Worm (Caenorhabditis elegans): ENCODE measurements around the gene sra-39.

sra-39 gene

ce11 chrX:13940287-13940686 is 37.1 kb upstream of the sra-39 start (continued):
- TF ChIP-seq C04F5.9 (tag; optimal IDR thresholded peaks at IDR 0.05) = no peak
- no peak for TF ChIP-seq ama-1 (optimal IDR thresholded peaks at IDR 0.05)
- no peak for TF ChIP-seq nhr-47 (tag; optimal IDR thresholded peaks at IDR 0.05)
- peak; percentile 81 for TF ChIP-seq nhr-85 (tag)
- TF ChIP-seq rnt-1 (tag; optimal IDR thresholded peaks at IDR 0.05) = no peak
- TF ChIP-seq ceh-8 (GFP tag; optimal IDR thresholded peaks at IDR 0.05) = no peak
- TF ChIP-seq xbp-1 (tag; optimal IDR thresholded peaks at IDR 0.05) = no peak
- no peak for TF ChIP-seq unc-130 (tag; optimal IDR thresholded peaks at IDR 0.05)
- TF ChIP-seq ceh-88 (GFP tag; IDR thresholded peaks at IDR 0.05) = no peak
- no peak for TF ChIP-seq ztf-11 (tag; optimal IDR thresholded peaks at IDR 0.05)
- TF ChIP-seq ceh-90 (tag; optimal IDR thresholded peaks at IDR 0.05) = no peak
- TF ChIP-seq sptf-1 (tag; optimal IDR thresholded peaks at IDR 0.05) = no peak
- TF ChIP-seq mef-2 (tag; optimal IDR thresholded peaks at IDR 0.05) = no peak
- no peak for TF ChIP-seq mab-9 (GFP tag; IDR thresholded peaks at IDR 0.05)
- no peak for TF ChIP-seq dpl-1 (GFP tag; optimal IDR thresholded peaks at IDR 0.05)
- no peak for TF ChIP-seq unc-30 (tag; optimal IDR thresholded peaks at IDR 0.05)
- TF ChIP-seq unc-86 (tag; optimal IDR thresholded peaks at IDR 0.05) = no peak
- TF ChIP-seq nhr-237 (tag; optimal IDR thresholded peaks at IDR 0.05) = no peak
- TF ChIP-seq fkh-8 (tag; optimal IDR thresholded peaks at IDR 0.05) = no peak
- no peak for TF ChIP-seq dsc-1 (tag; optimal IDR thresholded peaks at IDR 0.05)
- TF ChIP-seq isw-1 (GFP tag; IDR thresholded peaks at IDR 0.05) = no peak
- TF ChIP-seq lin-13 (GFP tag; optimal IDR thresholded peaks at IDR 0.05) = no peak
- no peak for TF ChIP-seq sox-4 (tag; optimal IDR thresholded peaks at IDR 0.05)
- no peak for TF ChIP-seq hpl-2 (GFP tag; optimal IDR thresholded peaks at IDR 0.05)
- TF ChIP-seq sup-37 (GFP tag; optimal IDR thresholded peaks at IDR 0.05) = no peak
- TF ChIP-seq snpc-4 (tag; optimal IDR thresholded peaks at IDR 0.05) = no peak
- TF ChIP-seq snu-23 (GFP tag; optimal IDR thresholded peaks at IDR 0.05) = peak; percentile 10
- peak; percentile 24 for TF ChIP-seq nhr-20 (tag; optimal IDR thresholded peaks at IDR 0.05)
- no peak for TF ChIP-seq hlh-4 (tag; optimal IDR thresholded peaks at IDR 0.05)
- no peak for TF ChIP-seq ceh-63 (GFP tag; optimal IDR thresholded peaks at IDR 0.05)
- no peak for TF ChIP-seq ceh-82 (tag; optimal IDR thresholded peaks at IDR 0.05)
- no peak for TF ChIP-seq irx-1 (tag; optimal IDR thresholded peaks at IDR 0.05)
- TF ChIP-seq tlp-1 (tag; optimal IDR thresholded peaks at IDR 0.05) = no peak
- TF ChIP-seq pax-3 (tag; optimal IDR thresholded peaks at IDR 0.05) = no peak
- no peak for TF ChIP-seq vab-15 (tag; optimal IDR thresholded peaks at IDR 0.05)
- no peak for TF ChIP-seq unc-98 (GFP tag; IDR thresholded peaks at IDR 0.05)
- TF ChIP-seq zip-4 (GFP tag; optimal IDR thresholded peaks at IDR 0.05) = no peak
- TF ChIP-seq skn-1 (tag; optimal IDR thresholded peaks at IDR 0.05) = no peak
- TF ChIP-seq pqm-1 (tag; optimal IDR thresholded peaks at IDR 0.05) = no peak
- no peak for TF ChIP-seq nhr-84 (tag; optimal IDR thresholded peaks at IDR 0.05)
- TF ChIP-seq efl-3 (GFP tag; optimal IDR thresholded peaks at IDR 0.05) = no peak
- TF ChIP-seq nhr-90 (tag; optimal IDR thresholded peaks at IDR 0.05; ENCODE audit: poor library complexity) = peak; percentile 13
- no peak for TF ChIP-seq lir-3 (tag; optimal IDR thresholded peaks at IDR 0.05; ENCODE audit: poor library complexity)
- no peak for TF ChIP-seq nhr-11 (tag; optimal IDR thresholded peaks at IDR 0.05)
- no peak for TF ChIP-seq zag-1 (tag; optimal IDR thresholded peaks at IDR 0.05)
- peak in 2 of 6 experiments; percentile 35 to 40 for TF ChIP-seq elt-3 (tag; optimal IDR thresholded peaks at IDR 0.05)
- TF ChIP-seq grh-1 (GFP tag; IDR thresholded peaks at IDR 0.05) = no peak
- TF ChIP-seq ets-5 (GFP tag; IDR thresholded peaks at IDR 0.05) = no peak
- no peak for TF ChIP-seq blmp-1 (tag; optimal IDR thresholded peaks at IDR 0.05)
- TF ChIP-seq hlh-17 (GFP tag; optimal IDR thresholded peaks at IDR 0.05; ENCODE audit: borderline replicate concordance) = no peak
- TF ChIP-seq F16B12.6 (tag; optimal IDR thresholded peaks at IDR 0.05) = no peak
- TF ChIP-seq nhr-77 (tag; optimal IDR thresholded peaks at IDR 0.05) = no peak
- TF ChIP-seq aly-2 (tag; optimal IDR thresholded peaks at IDR 0.05) = no peak

Measured in whole organism, L1 larva.